Worm (Caenorhabditis elegans): ENCODE measurements around the gene M02D8.3.

- no peak for TF ChIP-seq unc-62 (GFP tag; optimal IDR thresholded peaks at IDR 0.05)
- no peak for TF ChIP-seq nhr-12 (tag; optimal IDR thresholded peaks at IDR 0.05)
- TF ChIP-seq elt-3 (tag; optimal IDR thresholded peaks at IDR 0.05), result no peak
- TF ChIP-seq elt-1 (tag; optimal IDR thresholded peaks at IDR 0.05; ENCODE audit: borderline replicate concordance, insufficient read depth), result no peak
- TF ChIP-seq ztf-11 (tag; optimal IDR thresholded peaks at IDR 0.05), result no peak
- no peak for TF ChIP-seq ces-1 (GFP tag; optimal IDR thresholded peaks at IDR 0.05)
- no peak for TF ChIP-seq nhr-28 (tag; optimal IDR thresholded peaks at IDR 0.05)
- TF ChIP-seq blmp-1 (tag; optimal IDR thresholded peaks at IDR 0.05), result no peak
- no peak for TF ChIP-seq cnd-1 (tag; optimal IDR thresholded peaks at IDR 0.05)
These were observed 32.0 kb downstream of the M02D8.3 start for ce11 chrX:8704830-8705229.
